Worm (Caenorhabditis elegans) whole organism, midembryonic: ENCODE measurements around the gene pycr-1.

Experiments
- T22C8.4 ChIP-seq: fragments of 200-800 bp; sonication (Bioruptor generic); IDR thresholded peaks from 2 replicates; pipeline ENCODE4 v1.3.6; 2022; ENCODE audit warnings: missing genetic modification characterization, missing compliant biosample characterization
- flt-1 ChIP-seq: fragments of 200-800 bp; sonication (Bioruptor generic); IDR thresholded peaks from 2 replicates; pipeline ENCODE4 v1.3.6; 2022; ENCODE audit warnings: missing genetic modification characterization, missing compliant biosample characterization
- med-1 ChIP-seq: sonication (generic microtip); optimal IDR thresholded peaks from 2 replicates; lab custom pipeline; 2017; ENCODE audit warnings: missing genetic modification characterization, mild to moderate bottlenecking, missing compliant biosample characterization, antibody characterized with exemption, missing genetic modification reagents; ENCODE audit not compliant: insufficient read depth
- ref-1 ChIP-seq: fragments of 200-800 bp; sonication (Bioruptor generic); conservative IDR thresholded peaks from 2 replicates; pipeline ENCODE4 v1.3.6; 2022; ENCODE audit warnings: missing genetic modification reagents, missing genetic modification characterization, missing compliant biosample characterization
- tab-1 ChIP-seq: fragments of 200-800 bp; sonication (Bioruptor generic); IDR thresholded peaks from 2 replicates; pipeline ENCODE4 v1.3.6; 2022; ENCODE audit warnings: missing genetic modification characterization, missing compliant biosample characterization
- ztf-23 ChIP-seq: fragments of 200-800 bp; sonication (Bioruptor generic); IDR thresholded peaks from 2 replicates; pipeline ENCODE4 v1.3.6; 2022; ENCODE audit warnings: missing genetic modification reagents, missing genetic modification characterization, missing compliant biosample characterization
- ztf-29 ChIP-seq: fragments of 200-800 bp; sonication (Bioruptor generic); IDR thresholded peaks from 2 replicates; pipeline ENCODE4 v1.3.6; 2022; ENCODE audit warnings: missing genetic modification reagents, missing genetic modification characterization, missing compliant biosample characterization

pycr-1 gene

ce11 chrX:12188280-12189071, 41.8 kb downstream of the pycr-1 start:
- TF ChIP-seq tab-1 (GFP tag; lab: Robert Waterston, UW) (no peak), med-1 (GFP tag; lab: Kevin White, UChicago) (no peak), ztf-23 (GFP tag; lab: Robert Waterston, UW) (no peak)

ce11 chrX:12197367-12197766, 50.7 kb downstream of the pycr-1 start:
- no peak for TF ChIP-seq tab-1 (GFP tag; lab: Robert Waterston, UW)
- TF ChIP-seq ztf-23 (GFP tag; lab: Robert Waterston, UW) = no peak
- no peak for TF ChIP-seq flt-1 (GFP tag; lab: Robert Waterston, UW)

ce11 chrX:12198298-12198697, 51.7 kb downstream of the pycr-1 start:
- no peak for TF ChIP-seq ref-1 (GFP tag; lab: Robert Waterston, UW)
- TF ChIP-seq T22C8.4 (GFP tag; lab: Robert Waterston, UW) = no peak
- no peak for TF ChIP-seq tab-1 (GFP tag; lab: Robert Waterston, UW)
- TF ChIP-seq flt-1 (GFP tag; lab: Robert Waterston, UW) = no peak
- TF ChIP-seq ztf-29 = no peak
